Worm (Caenorhabditis elegans) whole organism, late embryonic: ENCODE data around the gene iars-1.
A peak's percentile ranks its signal among the peaks of the same experiment; 100 is the strongest.

Experiments used
- C08G9.2 ChIP-seq: sonication (generic microtip); optimal IDR thresholded peaks from 2 replicates; lab custom pipeline; 2016; ENCODE audit warnings: mild to moderate bottlenecking, missing genetic modification characterization, moderate library complexity, missing compliant biosample characterization
- C38D4.7 ChIP-seq: fragments of 200-800 bp; sonication (Bioruptor generic); optimal IDR thresholded peaks from 2 replicates; lab custom pipeline; 2018; ENCODE audit warnings: mild to moderate bottlenecking, missing genetic modification characterization, moderate library complexity, missing compliant biosample characterization
- F13H6.1 ChIP-seq: sonication (generic microtip); optimal IDR thresholded peaks from 2 replicates; lab custom pipeline; 2016; ENCODE audit warnings: missing genetic modification characterization, missing compliant biosample characterization
- Y22D7AL.16 ChIP-seq: sonication (generic microtip); optimal IDR thresholded peaks from 2 replicates; lab custom pipeline; 2016; ENCODE audit warnings: missing genetic modification characterization, missing compliant biosample characterization
- ahr-1 ChIP-seq: sonication (generic microtip); optimal IDR thresholded peaks from 2 replicates; lab custom pipeline; 2016; ENCODE audit warnings: missing genetic modification characterization, missing compliant biosample characterization
- ceh-18 ChIP-seq: sonication (generic microtip); optimal IDR thresholded peaks from 2 replicates; lab custom pipeline; 2016; ENCODE audit warnings: missing genetic modification characterization, missing compliant biosample characterization
- ceh-2 ChIP-seq: sonication (generic microtip); optimal IDR thresholded peaks from 2 replicates; lab custom pipeline; 2016; ENCODE audit warnings: missing genotype, missing genetic modification characterization, missing compliant biosample characterization
- ceh-24 ChIP-seq: sonication (generic microtip); optimal IDR thresholded peaks from 2 replicates; lab custom pipeline; 2016; ENCODE audit warnings: mild to moderate bottlenecking, missing genetic modification characterization, missing compliant biosample characterization
- ceh-30 ChIP-seq: fragments of 150-350 bp; optimal IDR thresholded peaks from 2 replicates; lab custom pipeline; 2014; ENCODE audit warnings: missing biosample characterization, missing genetic modification characterization
- ceh-31 ChIP-seq: sonication (generic microtip); optimal IDR thresholded peaks from 2 replicates; lab custom pipeline; 2016; ENCODE audit warnings: missing genetic modification characterization, missing compliant biosample characterization
- ceh-34 ChIP-seq: sonication (generic microtip); optimal IDR thresholded peaks from 2 replicates; lab custom pipeline; 2016; ENCODE audit warnings: mild to moderate bottlenecking, missing genetic modification characterization, missing compliant biosample characterization
- ceh-45 ChIP-seq: fragments of 200-800 bp; sonication (Bioruptor generic); IDR thresholded peaks from 2 replicates; pipeline ENCODE4 v1.3.6; 2022; ENCODE audit warnings: missing genetic modification reagents, missing genetic modification characterization, missing compliant biosample characterization
- ceh-48 ChIP-seq: sonication (generic microtip); optimal IDR thresholded peaks from 2 replicates; lab custom pipeline; 2016; ENCODE audit warnings: missing genetic modification characterization, inconsistent platforms, missing compliant biosample characterization
- ceh-9 ChIP-seq: sonication (generic microtip); optimal IDR thresholded peaks from 2 replicates; lab custom pipeline; 2016; ENCODE audit warnings: mild to moderate bottlenecking, missing genetic modification characterization, inconsistent platforms, missing compliant biosample characterization
- dmd-4 ChIP-seq: sonication (generic microtip); optimal IDR thresholded peaks from 2 replicates; lab custom pipeline; 2016; ENCODE audit warnings: borderline replicate concordance, missing genetic modification characterization, missing compliant biosample characterization
- elt-2 ChIP-seq: sonication (generic microtip); optimal IDR thresholded peaks from 2 replicates; lab custom pipeline; 2016; ENCODE audit warnings: missing genetic modification reagents, missing genetic modification characterization, missing compliant biosample characterization
- elt-4 ChIP-seq: sonication (generic microtip); optimal IDR thresholded peaks from 2 replicates; lab custom pipeline; 2016; ENCODE audit warnings: missing genetic modification characterization, missing compliant biosample characterization
- ets-4 ChIP-seq: sonication (generic microtip); optimal IDR thresholded peaks from 2 replicates; lab custom pipeline; 2016; ENCODE audit warnings: missing genetic modification characterization, missing compliant biosample characterization
- eyg-1 ChIP-seq: sonication (generic microtip); optimal IDR thresholded peaks from 2 replicates; lab custom pipeline; 2016; ENCODE audit warnings: missing genotype, missing genetic modification characterization, missing compliant biosample characterization
- fax-1 ChIP-seq: sonication (generic microtip); optimal IDR thresholded peaks from 2 replicates; lab custom pipeline; 2016; ENCODE audit warnings: missing genotype, missing genetic modification characterization, missing compliant biosample characterization
- fkh-10 ChIP-seq: fragments of 150-350 bp; optimal IDR thresholded peaks from 2 replicates; lab custom pipeline; 2014; ENCODE audit warnings: missing biosample characterization, missing genetic modification reagents, missing genetic modification characterization
- fkh-6 ChIP-seq: sonication (generic microtip); optimal IDR thresholded peaks from 2 replicates; lab custom pipeline; 2016; ENCODE audit warnings: missing genetic modification characterization, missing compliant biosample characterization
- gmeb-2 ChIP-seq: sonication (generic microtip); optimal IDR thresholded peaks from 2 replicates; lab custom pipeline; 2016; ENCODE audit warnings: missing genetic modification characterization, inconsistent platforms, missing compliant biosample characterization
- hlh-13 ChIP-seq: fragments of 200-800 bp; sonication (Bioruptor generic); optimal IDR thresholded peaks from 2 replicates; lab custom pipeline; 2018; ENCODE audit warnings: mild to moderate bottlenecking, missing genetic modification characterization, missing compliant biosample characterization
- hlh-15 ChIP-seq: sonication (generic microtip); optimal IDR thresholded peaks from 2 replicates; lab custom pipeline; 2016; ENCODE audit warnings: missing genetic modification characterization, missing compliant biosample characterization
- hlh-30 ChIP-seq: sonication (generic microtip); optimal IDR thresholded peaks from 2 replicates; lab custom pipeline; 2017; ENCODE audit warnings: antibody characterized with exemption, missing genetic modification characterization, missing compliant biosample characterization; ENCODE audit not compliant: insufficient read depth
- hlh-8 ChIP-seq: sonication (generic microtip); optimal IDR thresholded peaks from 2 replicates; lab custom pipeline; 2016; ENCODE audit warnings: missing genotype, missing genetic modification characterization, missing compliant biosample characterization
- lim-6 ChIP-seq: sonication (generic microtip); optimal IDR thresholded peaks from 2 replicates; lab custom pipeline; 2016; ENCODE audit warnings: missing genetic modification characterization, missing compliant biosample characterization
- lin-11 ChIP-seq: fragments of 200-800 bp; sonication (Bioruptor generic); optimal IDR thresholded peaks from 2 replicates; lab custom pipeline; 2018; ENCODE audit warnings: mild to moderate bottlenecking, missing genetic modification characterization, missing compliant biosample characterization
- madf-2 ChIP-seq: sonication (generic microtip); optimal IDR thresholded peaks from 2 replicates; lab custom pipeline; 2017; ENCODE audit warnings: missing genetic modification characterization, missing compliant biosample characterization
- nfya-1 ChIP-seq: sonication (generic microtip); optimal IDR thresholded peaks from 2 replicates; lab custom pipeline; 2017; ENCODE audit warnings: missing genetic modification characterization, mild to moderate bottlenecking, missing compliant biosample characterization, antibody characterized with exemption, moderate library complexity
- nhr-232 ChIP-seq: sonication (generic microtip); optimal IDR thresholded peaks from 2 replicates; lab custom pipeline; 2016; ENCODE audit warnings: missing genetic modification characterization, missing compliant biosample characterization
- npax-4 ChIP-seq: sonication (generic microtip); optimal IDR thresholded peaks from 2 replicates; lab custom pipeline; 2016; ENCODE audit warnings: missing genetic modification characterization, missing compliant biosample characterization
- odd-2 ChIP-seq: sonication (generic microtip); optimal IDR thresholded peaks from 2 replicates; lab custom pipeline; 2017; ENCODE audit warnings: antibody characterized with exemption, mild to moderate bottlenecking, missing genetic modification characterization, missing compliant biosample characterization
- pax-1 ChIP-seq: fragments of 150-350 bp; optimal IDR thresholded peaks from 2 replicates; lab custom pipeline; 2014; ENCODE audit warnings: missing biosample characterization, missing genetic modification characterization
- pha-2 ChIP-seq: sonication (generic microtip); optimal IDR thresholded peaks from 2 replicates; lab custom pipeline; 2017; ENCODE audit warnings: mild to moderate bottlenecking, missing genetic modification characterization, missing compliant biosample characterization
- pha-4 ChIP-seq: fragments of 150-350 bp; optimal IDR thresholded peaks from 2 replicates; lab custom pipeline; 2018; ENCODE audit warnings: missing biosample characterization, missing genetic modification reagents, missing genetic modification characterization
- pqm-1 ChIP-seq: sonication (generic microtip); optimal IDR thresholded peaks from 2 replicates; lab custom pipeline; 2016; ENCODE audit warnings: missing genetic modification characterization, missing compliant biosample characterization
- pros-1 ChIP-seq: fragments of 150-350 bp; optimal IDR thresholded peaks from 2 replicates; lab custom pipeline; 2014; ENCODE audit warnings: missing biosample characterization, missing genetic modification reagents, missing genetic modification characterization
- ref-2 ChIP-seq: sonication (generic microtip); optimal IDR thresholded peaks from 2 replicates; lab custom pipeline; 2016; ENCODE audit warnings: missing genetic modification characterization, missing compliant biosample characterization
- rnt-1 ChIP-seq: sonication (generic microtip); optimal IDR thresholded peaks from 2 replicates; lab custom pipeline; 2016; ENCODE audit warnings: missing genetic modification characterization, missing compliant biosample characterization
- sdc-2 ChIP-seq: sonication (generic microtip); optimal IDR thresholded peaks from 2 replicates; lab custom pipeline; 2016; ENCODE audit warnings: missing genotype, missing genetic modification characterization, missing compliant biosample characterization
- sox-4 ChIP-seq: sonication (generic microtip); optimal IDR thresholded peaks from 2 replicates; lab custom pipeline; 2017; ENCODE audit warnings: mild to moderate bottlenecking, missing genetic modification characterization, inconsistent platforms, missing compliant biosample characterization
- syd-9 ChIP-seq: sonication (generic microtip); optimal IDR thresholded peaks from 2 replicates; lab custom pipeline; 2016; ENCODE audit warnings: mild to moderate bottlenecking, missing genetic modification characterization, moderate library complexity, missing compliant biosample characterization
- tbx-7 ChIP-seq: sonication (generic microtip); optimal IDR thresholded peaks from 2 replicates; lab custom pipeline; 2016; ENCODE audit warnings: missing genotype, missing genetic modification characterization, missing compliant biosample characterization
- ttx-3 ChIP-seq: sonication (generic microtip); optimal IDR thresholded peaks from 2 replicates; lab custom pipeline; 2016; ENCODE audit warnings: missing genetic modification reagents, missing genetic modification characterization, missing compliant biosample characterization
- unc-42 ChIP-seq: sonication (generic microtip); optimal IDR thresholded peaks from 2 replicates; lab custom pipeline; 2016; ENCODE audit warnings: missing genotype, missing genetic modification characterization, missing compliant biosample characterization
- unc-55 ChIP-seq: sonication (generic microtip); optimal IDR thresholded peaks from 2 replicates; lab custom pipeline; 2017; ENCODE audit warnings: missing biosample characterization, missing genetic modification reagents, missing genetic modification characterization
- unc-86 ChIP-seq: sonication (generic microtip); optimal IDR thresholded peaks from 2 replicates; lab custom pipeline; 2016; ENCODE audit warnings: missing genetic modification characterization, missing compliant biosample characterization
- zip-5 ChIP-seq: sonication (generic microtip); optimal IDR thresholded peaks from 2 replicates; lab custom pipeline; 2016; ENCODE audit warnings: missing genetic modification characterization, missing compliant biosample characterization
- ztf-16 ChIP-seq: sonication (generic microtip); optimal IDR thresholded peaks from 2 replicates; lab custom pipeline; 2017; ENCODE audit warnings: missing genetic modification characterization, missing compliant biosample characterization

The iars-1 gene

ce11 chrIV:10339701-10340100, 28.7 kb upstream of the iars-1 start:
- TF ChIP-seq unc-42 (tag; lab: Kevin White, UChicago) (no peak), odd-2 (no peak), zip-5 (tag; lab: Kevin White, UChicago) (no peak), ceh-48 (tag; lab: Kevin White, UChicago) (no peak)

DNA sequence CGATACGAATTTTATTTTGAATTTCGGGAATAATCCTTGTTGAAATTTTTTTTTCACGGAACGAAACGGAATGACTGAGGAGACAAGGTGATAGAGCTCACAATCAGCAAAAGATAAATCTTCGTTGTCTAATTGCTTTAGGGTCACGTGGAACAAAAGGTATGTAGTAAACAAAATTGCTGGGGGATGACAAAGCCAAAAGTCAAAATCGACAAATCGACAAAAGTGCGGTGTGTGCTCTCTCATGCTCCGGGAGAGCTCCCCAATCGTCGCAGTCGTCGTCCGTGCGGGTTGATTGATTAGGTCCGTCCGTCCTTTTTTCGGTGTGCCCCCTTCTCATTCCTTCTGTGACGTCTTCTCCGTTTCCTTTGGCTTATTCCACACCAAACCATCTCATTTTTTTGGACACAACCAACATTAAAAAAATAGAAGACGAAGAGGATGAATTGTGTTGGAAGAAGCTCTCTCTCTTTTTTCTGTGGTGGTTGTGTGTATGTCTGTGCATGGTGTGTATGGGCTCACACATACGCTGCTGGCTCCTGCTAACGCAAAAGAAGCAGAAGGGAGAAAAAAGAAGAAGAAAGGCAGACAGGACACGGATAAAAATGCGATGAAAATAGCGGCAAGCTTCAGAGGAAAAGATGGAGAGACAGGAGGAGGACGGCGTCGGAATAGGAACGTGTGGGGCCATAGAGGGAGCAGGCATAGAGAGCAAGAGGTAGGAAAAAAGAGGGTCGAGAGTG, 26.6 kb upstream of the iars-1 start:
- TF ChIP-seq npax-4 (tag; lab: Kevin White, UChicago) (no peak), nhr-232 (no peak), ceh-2 (tag; lab: Kevin White, UChicago) (no peak), nfya-1 (tag; lab: Kevin White, UChicago) (peak; percentile 63), C08G9.2 (no peak), ceh-45 (GFP tag; lab: Robert Waterston, UW) (no peak), hlh-13 (GFP tag; lab: Kevin White, UChicago) (no peak), pqm-1 (peak; percentile 52), odd-2 (no peak), pax-1 (no peak), tbx-7 (tag; lab: Kevin White, UChicago) (no peak), ceh-31 (tag; lab: Kevin White, UChicago) (peak; percentile 55), hlh-8 (tag; lab: Kevin White, UChicago) (no peak), ceh-18 (tag; lab: Kevin White, UChicago) (peak; percentile 68), ahr-1 (tag; lab: Kevin White, UChicago) (no peak), Y22D7AL.16 (tag; lab: Kevin White, UChicago) (no peak), hlh-15 (tag; lab: Kevin White, UChicago) (no peak), ztf-16 (tag; lab: Kevin White, UChicago) (no peak), pha-4 (tag; lab: Kevin White, UChicago) (no peak), gmeb-2 (tag; lab: Kevin White, UChicago) (no peak), dmd-4 (tag; lab: Kevin White, UChicago) (no peak), eyg-1 (tag; lab: Kevin White, UChicago) (no peak), pha-2 (tag; lab: Kevin White, UChicago) (no peak), unc-55 (GFP tag; lab: Kevin White, UChicago) (no peak), elt-4 (tag; lab: Kevin White, UChicago) (no peak), fkh-10 (GFP tag; lab: Kevin White, UChicago) (no peak), ceh-24 (tag; lab: Kevin White, UChicago) (no peak), ref-2 (tag; lab: Kevin White, UChicago) (peak; percentile 29), lin-11 (tag; lab: Kevin White, UChicago) (no peak), sdc-2 (tag; lab: Kevin White, UChicago) (peak; percentile 26), hlh-30 (tag; lab: Kevin White, UChicago) (no peak), ceh-9 (tag; lab: Kevin White, UChicago) (no peak), lim-6 (no peak), fax-1 (tag; lab: Kevin White, UChicago) (peak; percentile 64), F13H6.1 (tag; lab: Kevin White, UChicago) (no peak), unc-42 (tag; lab: Kevin White, UChicago) (peak; percentile 37), C38D4.7 (no peak), elt-2 (tag; lab: Kevin White, UChicago) (no peak), pros-1 (no peak), ttx-3 (no peak), syd-9 (tag; lab: Kevin White, UChicago) (no peak), fkh-6 (tag; lab: Kevin White, UChicago) (no peak), sox-4 (peak; percentile 35), ceh-30 (tag; lab: Kevin White, UChicago) (no peak), unc-86 (tag; lab: Kevin White, UChicago) (no peak), rnt-1 (tag; lab: Kevin White, UChicago) (no peak), madf-2 (tag; lab: Kevin White, UChicago) (no peak), ets-4 (tag; lab: Kevin White, UChicago) (no peak), ceh-34 (peak; percentile 35)
